Fruit fly (Drosophila melanogaster): ENCODE data around the gene Septin2.

The Septin2 gene

dm6 chr3R:20551487-20552079, 36.6 kb downstream of the Septin2 start (continued):
- TF ChIP-seq exex (tag; optimal IDR thresholded peaks at IDR 0.05) (no peak), CG7928 (GFP tag; optimal IDR thresholded peaks at IDR 0.05) (peak; percentile 80), CG32767 (GFP tag; IDR thresholded peaks at IDR 0.05) (0 out of 2 replicates have a peak, but pooled peaks have one; percentile 42), CG34422 (GFP tag; IDR thresholded peaks at IDR 0.05) (peak; percentile 21; the same call in 1 of the 3 replicates), CG15514 (GFP tag; optimal IDR thresholded peaks at IDR 0.05) (peak; percentile 21), ac (GFP tag; optimal IDR thresholded peaks at IDR 0.05) (no peak), CG18599 (GFP tag; optimal IDR thresholded peaks at IDR 0.05) (peak; percentile 10), tll (GFP tag; optimal IDR thresholded peaks at IDR 0.05) (peak in 1 of 2 experiments; percentile 74), CG5180 (GFP tag; optimal IDR thresholded peaks at IDR 0.05) (peak; percentile 22), CG17385 (GFP tag; optimal IDR thresholded peaks at IDR 0.05) (peak; percentile 24), ftz-f1 (GFP tag; optimal IDR thresholded peaks at IDR 0.05) (peak; percentile 8), Hey (tag; optimal IDR thresholded peaks at IDR 0.05) (no peak), CG4328 (GFP tag; optimal IDR thresholded peaks at IDR 0.05) (peak; percentile 8), onecut (GFP tag; IDR thresholded peaks at IDR 0.05) (peak; percentile 48), Fer1 (GFP tag; optimal IDR thresholded peaks at IDR 0.05) (peak; percentile 7), H15 (GFP tag; IDR thresholded peaks at IDR 0.05) (no peak), Med (GFP tag) (peak; percentile 45), cwo (GFP tag; optimal IDR thresholded peaks at IDR 0.05) (no peak), CG12155 (GFP tag; optimal IDR thresholded peaks at IDR 0.05) (no peak), CG15479 (GFP tag; optimal IDR thresholded peaks at IDR 0.05) (peak; percentile 3), scrt (GFP tag; optimal IDR thresholded peaks at IDR 0.05) (peak; percentile 97), Vsx1 (GFP tag; optimal IDR thresholded peaks at IDR 0.05) (peak; percentile 38), Xrp1 (GFP tag; IDR thresholded peaks at IDR 0.05) (no peak)

- TF ChIP-seq inv (GFP tag; IDR thresholded peaks at IDR 0.05; ENCODE audit: partially characterized antibody) (peak; percentile 95), CG15514 (GFP tag; optimal IDR thresholded peaks at IDR 0.05) (peak; percentile 71), gce (GFP tag; IDR thresholded peaks at IDR 0.05) (peak; percentile 65; the same call in 1 of the 3 replicates), CG7745 (tag; optimal IDR thresholded peaks at IDR 0.05) (peak; percentile 84), CG10654 (GFP tag; optimal IDR thresholded peaks at IDR 0.05) (peak; percentile 30), slou (GFP tag; optimal IDR thresholded peaks at IDR 0.05) (no peak), Opbp (GFP tag; IDR thresholded peaks at IDR 0.05; ENCODE audit: partially characterized antibody) (peak; percentile 98), Asciz (GFP tag; optimal IDR thresholded peaks at IDR 0.05) (peak; percentile 93), ase (GFP tag; IDR thresholded peaks at IDR 0.05) (0 out of 3 replicates have a peak, but pooled peaks have one; percentile 11), MTF-1 (GFP tag; optimal IDR thresholded peaks at IDR 0.05; ENCODE audit: borderline replicate concordance) (peak; percentile 96), sna (GFP tag; IDR thresholded peaks at IDR 0.05; ENCODE audit: partially characterized antibody) (peak; percentile 76), CG9609 (GFP tag; optimal IDR thresholded peaks at IDR 0.05) (no peak), twi (tag; optimal IDR thresholded peaks at IDR 0.05) (peak; percentile 91), esg (GFP tag; conservative IDR thresholded peaks at IDR 0.05) (no peak), Awh (GFP tag; IDR thresholded peaks at IDR 0.05) (peak; percentile 79), Optix (GFP tag; IDR thresholded peaks at IDR 0.05) (no peak), H15 (GFP tag; IDR thresholded peaks at IDR 0.05) (no peak), pfk (GFP tag; optimal IDR thresholded peaks at IDR 0.05) (peak; percentile 76), gt (GFP tag; IDR thresholded peaks at IDR 0.05) (no peak), ftz-f1 (GFP tag; optimal IDR thresholded peaks at IDR 0.05) (peak; percentile 27), shn (GFP tag; optimal IDR thresholded peaks at IDR 0.05) (peak; percentile 42), CG3281 (GFP tag; optimal IDR thresholded peaks at IDR 0.05) (peak; percentile 75), Rfx (GFP tag; IDR thresholded peaks at IDR 0.05) (peak; percentile 42), run (tag; optimal IDR thresholded peaks at IDR 0.05) (peak; percentile 35), gfzf (GFP tag; optimal IDR thresholded peaks at IDR 0.05) (peak; percentile 70), Hsf (GFP tag; optimal IDR thresholded peaks at IDR 0.05) (no peak)
These were observed 37.3 kb downstream of the Septin2 start for dm6 chr3R:20550632-20551486.
